Fruit fly (Drosophila melanogaster) whole organism, wandering third instar larva: Measurements from ENCODE around the gene tmod.

Experiments used
- Abd-B ChIP-seq: fragments of >200 bp; optimal IDR thresholded peaks from 2 replicates; lab custom pipeline; 2017; ENCODE audit warnings: missing biosample characterization, missing genetic modification characterization
- CG9705 ChIP-seq: fragments of 200-800 bp; sonication (Bioruptor generic); optimal IDR thresholded peaks from 2 replicates; lab custom pipeline; 2018; ENCODE audit warnings: missing biosample characterization, mild to moderate bottlenecking, missing genetic modification characterization
- CrebA ChIP-seq: fragments of 200-800 bp; sonication (Bioruptor generic); optimal IDR thresholded peaks from 2 replicates; lab custom pipeline; 2016; ENCODE audit warnings: missing biosample characterization, mild to moderate bottlenecking, missing genetic modification characterization, borderline replicate concordance
- Dfd ChIP-seq: fragments of >200 bp; optimal IDR thresholded peaks from 2 replicates; lab custom pipeline; 2017; ENCODE audit warnings: missing biosample characterization, missing genetic modification characterization
- Dif ChIP-seq: fragments of 200-275, 200-300 bp; sonication (Bioruptor generic); optimal IDR thresholded peaks from 2 replicates; lab custom pipeline; 2018; ENCODE audit warnings: missing biosample characterization, missing genetic modification characterization; ENCODE audit not compliant: partially characterized antibody
- GATAd ChIP-seq: sonication (Bioruptor generic); optimal IDR thresholded peaks from 2 replicates; lab custom pipeline; 2016; ENCODE audit warnings: missing biosample characterization, missing genetic modification characterization
- HLH106 ChIP-seq: fragments of 200-800 bp; optimal IDR thresholded peaks from 3 replicates; lab custom pipeline; 2019; ENCODE audit warnings: missing biosample characterization, mild to moderate bottlenecking, missing genetic modification characterization, moderate library complexity
- Hnf4 ChIP-seq: fragments of 200-800 bp; sonication (Bioruptor generic); optimal IDR thresholded peaks from 2 replicates; lab custom pipeline; 2016; ENCODE audit warnings: missing biosample characterization, mild to moderate bottlenecking, missing genetic modification characterization
- Hr78 ChIP-seq: fragments of >200 bp; optimal IDR thresholded peaks from 2 replicates; lab custom pipeline; 2017; ENCODE audit warnings: missing biosample characterization, missing genetic modification characterization
- Hr83 ChIP-seq: fragments of 200-300 bp; sonication (Bioruptor generic); optimal IDR thresholded peaks from 2 replicates; lab custom pipeline; 2016; ENCODE audit warnings: missing biosample characterization, mild to moderate bottlenecking, missing genetic modification characterization, moderate library complexity; ENCODE audit not compliant: poor library complexity, severe bottlenecking
- Jra ChIP-seq: sonication (Bioruptor generic); optimal IDR thresholded peaks from 2 replicates; lab custom pipeline; 2016; ENCODE audit warnings: missing biosample characterization, missing genetic modification characterization
- Mio ChIP-seq: sonication (Bioruptor generic); optimal IDR thresholded peaks from 2 replicates; lab custom pipeline; 2016; ENCODE audit warnings: missing biosample characterization, missing genetic modification characterization
- Myc ChIP-seq: fragments of >200 bp; optimal IDR thresholded peaks from 2 replicates; lab custom pipeline; 2017
- N ChIP-seq: fragments of >200 bp; optimal IDR thresholded peaks from 2 replicates; lab custom pipeline; 2018; ENCODE audit warnings: missing biosample characterization, missing external identifiers, missing genetic modification characterization
- OdsH ChIP-seq: fragments of 200-800 bp; sonication (Bioruptor generic); optimal IDR thresholded peaks from 2 replicates; lab custom pipeline; 2016; ENCODE audit warnings: missing biosample characterization, mild to moderate bottlenecking, missing genetic modification characterization
- Rel ChIP-seq, 2 experiments: fragments of 200-800 bp; sonication (Bioruptor generic) in 1 of 2; optimal IDR thresholded peaks; 2 replicates in 1 of 2; 3 replicates in 1 of 2; lab custom pipeline; 2016 to 2019; ENCODE audit warnings: mild to moderate bottlenecking in 2 of 2, missing biosample characterization in 2 of 2, missing genetic modification characterization in 2 of 2, moderate library complexity in 1 of 2
- Sp1 ChIP-seq: fragments of 200-800 bp; sonication (Bioruptor generic); optimal IDR thresholded peaks from 3 replicates; lab custom pipeline; 2019; ENCODE audit warnings: missing biosample characterization, mild to moderate bottlenecking, missing genetic modification characterization, moderate library complexity
- Vsx2 ChIP-seq: fragments of 200-300, 225-300 bp; sonication (Bioruptor generic); optimal IDR thresholded peaks from 2 replicates; lab custom pipeline; 2018; ENCODE audit warnings: missing biosample characterization, missing genetic modification characterization; ENCODE audit not compliant: partially characterized antibody
- br ChIP-seq: fragments of 200-800 bp; sonication (Bioruptor generic); optimal IDR thresholded peaks from 2 replicates; lab custom pipeline; 2016; ENCODE audit warnings: missing biosample characterization, missing genetic modification characterization
- brk ChIP-seq: fragments of 200-800 bp; sonication (Bioruptor generic); optimal IDR thresholded peaks from 2 replicates; lab custom pipeline; 2016; ENCODE audit warnings: missing biosample characterization, mild to moderate bottlenecking, missing genetic modification characterization
- dl ChIP-seq, 2 experiments: fragments of 175-275, 200-275 bp in 1 of 2; fragments of 200-275 bp in 1 of 2; sonication (Bioruptor generic); optimal IDR thresholded peaks; lab custom pipeline; 2018; ENCODE audit warnings: mild to moderate bottlenecking in 2 of 2, missing biosample characterization in 2 of 2, missing genetic modification characterization in 2 of 2, moderate library complexity in 2 of 2; ENCODE audit not compliant: partially characterized antibody in 2 of 2, insufficient read depth in 1 of 2
- dmrt93B ChIP-seq: fragments of 200-800 bp; sonication (Bioruptor generic); optimal IDR thresholded peaks from 2 replicates; lab custom pipeline; 2018; ENCODE audit warnings: missing biosample characterization, mild to moderate bottlenecking, missing genetic modification characterization
- dsf ChIP-seq: sonication (Bioruptor generic); optimal IDR thresholded peaks from 2 replicates; lab custom pipeline; 2016; ENCODE audit warnings: missing biosample characterization, missing genetic modification characterization, borderline replicate concordance
- ey ChIP-seq: fragments of 200-800 bp; sonication (Bioruptor generic); optimal IDR thresholded peaks from 2 replicates; lab custom pipeline; 2016; ENCODE audit warnings: missing biosample characterization, missing genetic modification characterization
- foxo ChIP-seq, 2 experiments: fragments of 200-800 bp; sonication (Bioruptor generic); optimal IDR thresholded peaks; 2 replicates in 1 of 2; 3 replicates in 1 of 2; lab custom pipeline; 2016 to 2017; ENCODE audit warnings: missing biosample characterization in 2 of 2, missing genetic modification characterization in 2 of 2
- fru ChIP-seq: fragments of 200-800 bp; sonication (Bioruptor generic); optimal IDR thresholded peaks from 3 replicates; lab custom pipeline; 2016; ENCODE audit warnings: missing biosample characterization, mild to moderate bottlenecking, missing genetic modification characterization
- h ChIP-seq: fragments of 200-800 bp; sonication (Bioruptor generic); optimal IDR thresholded peaks from 3 replicates; lab custom pipeline; 2016; ENCODE audit warnings: missing biosample characterization, mild to moderate bottlenecking, missing genetic modification characterization
- jim ChIP-seq: fragments of 175-275, 200-325 bp; sonication (Bioruptor generic); optimal IDR thresholded peaks from 2 replicates; lab custom pipeline; 2016; ENCODE audit warnings: missing biosample characterization, mild to moderate bottlenecking, missing genetic modification characterization
- lola ChIP-seq: fragments of >200 bp; optimal IDR thresholded peaks from 2 replicates; lab custom pipeline; 2017; ENCODE audit warnings: missing biosample characterization, missing genetic modification characterization
- pan ChIP-seq: fragments of >200 bp; optimal IDR thresholded peaks from 2 replicates; lab custom pipeline; 2017
- psq ChIP-seq: fragments of 200-800 bp; sonication (Bioruptor generic); optimal IDR thresholded peaks from 3 replicates; lab custom pipeline; 2017; ENCODE audit warnings: missing biosample characterization, mild to moderate bottlenecking, missing genetic modification characterization, moderate library complexity
- rgr ChIP-seq: fragments of 200-800 bp; sonication (Bioruptor generic); optimal IDR thresholded peaks from 3 replicates; lab custom pipeline; 2016; ENCODE audit warnings: missing biosample characterization, mild to moderate bottlenecking, missing genetic modification characterization
- sage ChIP-seq: fragments of 200-800 bp; sonication (Bioruptor generic); optimal IDR thresholded peaks from 2 replicates; lab custom pipeline; 2016; ENCODE audit warnings: missing biosample characterization, mild to moderate bottlenecking, missing genetic modification characterization
- sv ChIP-seq: fragments of 200-800 bp; sonication (Bioruptor generic); optimal IDR thresholded peaks from 3 replicates; lab custom pipeline; 2016; ENCODE audit warnings: missing biosample characterization, missing genetic modification characterization
- tai ChIP-seq: sonication (Bioruptor generic); optimal IDR thresholded peaks from 2 replicates; lab custom pipeline; 2016; ENCODE audit warnings: missing biosample characterization, missing genetic modification characterization
- usp ChIP-seq: fragments of >200 bp; optimal IDR thresholded peaks from 2 replicates; lab custom pipeline; 2017; ENCODE audit warnings: missing biosample characterization, missing genetic modification characterization
- woc ChIP-seq: sonication (Bioruptor generic); optimal IDR thresholded peaks from 2 replicates; lab custom pipeline; 2016; ENCODE audit warnings: missing biosample characterization, mild to moderate bottlenecking, missing genetic modification characterization

The tmod gene

dm6 chr3R:30563260-30564080 lies 31.1 kb downstream of the tmod start:
- TF ChIP-seq HLH106 (tag; lab: Kevin White, UChicago) (no peak), fru (no peak), Hr83 (no peak), tai (GFP tag; lab: Kevin White, UChicago) (peak; percentile 14), rgr (GFP tag; lab: Kevin White, UChicago) (no peak), Myc (lab: Kevin White, UChicago) (no peak), Vsx2 (GFP tag; lab: Kevin White, UChicago) (no peak), Hr78 (GFP tag; lab: Kevin White, UChicago) (no peak), woc (GFP tag; lab: Kevin White, UChicago) (no peak), lola (GFP tag; lab: Kevin White, UChicago) (no peak), Dif (GFP tag; lab: Kevin White, UChicago) (peak; percentile 27), dsf (GFP tag; lab: Kevin White, UChicago) (no peak), h (GFP tag; lab: Kevin White, UChicago) (no peak), brk (GFP tag; lab: Kevin White, UChicago) (no peak), CrebA (GFP tag; lab: Kevin White, UChicago) (no peak), Hnf4 (GFP tag; lab: Kevin White, UChicago) (no peak), usp (GFP tag; lab: Kevin White, UChicago) (no peak), GATAd (GFP tag; lab: Kevin White, UChicago) (no peak), Abd-B (GFP tag; lab: Kevin White, UChicago) (no peak), dl (GFP tag; optimal IDR thresholded peaks at IDR 0.05; lab: Kevin White, UChicago; ENCODE audit: insufficient read depth in 1 of 2, partially characterized antibody in 2 of 2) (peak in 1 of 2 experiments; percentile 56), ey (GFP tag; lab: Kevin White, UChicago) (no peak), sage (GFP tag; lab: Kevin White, UChicago) (no peak), Jra (GFP tag; lab: Kevin White, UChicago) (no peak)

dm6 chr3R:30564479-30564878 lies 32.1 kb downstream of the tmod start:
- no peak for TF ChIP-seq Sp1 (GFP tag; lab: Kevin White, UChicago)
- peak; percentile 4 for TF ChIP-seq OdsH (GFP tag; lab: Kevin White, UChicago)

- no peak for TF ChIP-seq sv (GFP tag; lab: Kevin White, UChicago)
These were observed 33.9 kb downstream of the tmod start for dm6 chr3R:30566181-30566902.

- TF ChIP-seq br (GFP tag; lab: Kevin White, UChicago) (no peak), dl (GFP tag; optimal IDR thresholded peaks at IDR 0.05; lab: Kevin White, UChicago; ENCODE audit: insufficient read depth in 1 of 2, partially characterized antibody in 2 of 2) (no peak), h (GFP tag; lab: Kevin White, UChicago) (peak; percentile 60), dmrt93B (GFP tag; lab: Kevin White, UChicago) (no peak), woc (GFP tag; lab: Kevin White, UChicago) (peak; percentile 8), dsf (GFP tag; lab: Kevin White, UChicago) (no peak), fru (peak; percentile 27), OdsH (GFP tag; lab: Kevin White, UChicago) (peak; percentile 24), Dif (GFP tag; lab: Kevin White, UChicago) (no peak), lola (GFP tag; lab: Kevin White, UChicago) (no peak), foxo (GFP tag; optimal IDR thresholded peaks at IDR 0.05; lab: Kevin White, UChicago) (no peak), usp (GFP tag; lab: Kevin White, UChicago) (no peak), Hnf4 (GFP tag; lab: Kevin White, UChicago) (no peak), Myc (lab: Kevin White, UChicago) (no peak), Vsx2 (GFP tag; lab: Kevin White, UChicago) (no peak), GATAd (GFP tag; lab: Kevin White, UChicago) (no peak), sv (GFP tag; lab: Kevin White, UChicago) (no peak), HLH106 (tag; lab: Kevin White, UChicago) (no peak), Rel (GFP tag; optimal IDR thresholded peaks at IDR 0.05; lab: Kevin White, UChicago) (no peak), Rel (tag; optimal IDR thresholded peaks at IDR 0.05; lab: Kevin White, UChicago) (no peak), Sp1 (GFP tag; lab: Kevin White, UChicago) (no peak), Hr83 (no peak), N (GFP tag; lab: Kevin White, UChicago) (no peak), brk (GFP tag; lab: Kevin White, UChicago) (no peak), tai (GFP tag; lab: Kevin White, UChicago) (no peak), rgr (GFP tag; lab: Kevin White, UChicago) (peak; percentile 36), pan (lab: Kevin White, UChicago) (no peak), Abd-B (GFP tag; lab: Kevin White, UChicago) (no peak), CG9705 (GFP tag; lab: Kevin White, UChicago) (no peak), Jra (GFP tag; lab: Kevin White, UChicago) (no peak), Hr78 (GFP tag; lab: Kevin White, UChicago) (no peak), psq (GFP tag; lab: Kevin White, UChicago) (no peak), Mio (GFP tag; lab: Kevin White, UChicago) (no peak), Dfd (GFP tag; lab: Kevin White, UChicago) (no peak), jim (GFP tag; lab: Kevin White, UChicago) (no peak)
These were observed 34.8 kb downstream of the tmod start for dm6 chr3R:30567215-30567614.
